Worm (Caenorhabditis elegans) whole organism, L4/young adult: ENCODE data around the gene cyp-13A8.

Experiments used
- W03F9.2 ChIP-seq: fragments of 150-350 bp; optimal IDR thresholded peaks from 2 replicates; lab custom pipeline; 2014; ENCODE audit warnings: missing biosample characterization, missing genetic modification characterization
- dao-5 ChIP-seq: sonication (generic microtip); optimal IDR thresholded peaks from 2 replicates; lab custom pipeline; 2016; ENCODE audit warnings: missing genotype, missing genetic modification characterization, moderate library complexity, missing compliant biosample characterization
- him-1 ChIP-seq: sonication (generic microtip); optimal IDR thresholded peaks from 2 replicates; lab custom pipeline; 2016; ENCODE audit warnings: missing genotype, missing genetic modification reagents, missing genetic modification characterization, missing compliant biosample characterization

cyp-13A8 gene

DNA sequence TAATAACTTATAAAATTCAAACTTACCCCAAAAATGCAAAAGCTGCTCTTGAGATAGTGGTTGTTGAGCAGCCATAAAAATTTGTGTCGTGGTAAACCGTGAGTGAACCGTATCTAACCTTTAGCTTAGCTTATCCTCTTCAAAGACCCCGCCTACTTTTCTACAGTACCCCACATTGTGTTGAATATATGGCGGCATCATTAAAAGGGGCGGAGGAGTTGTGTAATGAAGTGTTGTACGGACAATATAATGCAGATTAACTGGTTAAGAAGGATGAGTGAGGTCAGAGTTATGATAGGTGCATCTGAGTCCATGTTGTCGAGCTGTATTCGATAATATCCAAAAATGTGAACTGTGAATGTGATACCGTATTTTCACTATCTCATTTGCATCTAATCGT, 20.5 kb upstream of the cyp-13A8 start, which contains the start of gene eyg-1:
Gene eyg-1, minus strand, starts transcription at position 101 of the 400 bp plus-strand sequence.
- TF ChIP-seq dao-5 (no peak), W03F9.2 (tag; lab: Kevin White, UChicago) (no peak), him-1 (tag; lab: Kevin White, UChicago) (no peak)

DNA sequence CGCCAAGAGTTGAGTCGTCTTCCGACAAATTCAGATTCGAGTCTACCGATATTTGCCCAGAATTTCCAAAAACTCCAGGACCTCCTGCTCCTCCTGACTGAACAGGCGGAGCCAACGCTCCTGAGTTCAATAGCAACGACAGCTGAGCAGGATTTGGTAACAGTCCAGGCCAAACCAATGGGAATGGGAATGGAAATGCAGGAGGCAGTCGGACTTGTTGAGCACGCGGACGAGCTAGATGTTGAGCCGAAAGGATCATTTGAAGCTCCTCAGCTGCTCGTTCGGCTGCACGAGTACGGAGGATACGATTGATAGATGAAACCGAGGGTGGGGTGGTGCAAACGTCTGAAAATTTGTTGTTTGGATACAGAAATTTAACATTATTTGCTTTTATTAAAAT, 19.6 kb upstream of the cyp-13A8 start:
- no peak for TF ChIP-seq dao-5
- no peak for TF ChIP-seq him-1 (tag; lab: Kevin White, UChicago)
- no peak for TF ChIP-seq W03F9.2 (tag; lab: Kevin White, UChicago)

DNA sequence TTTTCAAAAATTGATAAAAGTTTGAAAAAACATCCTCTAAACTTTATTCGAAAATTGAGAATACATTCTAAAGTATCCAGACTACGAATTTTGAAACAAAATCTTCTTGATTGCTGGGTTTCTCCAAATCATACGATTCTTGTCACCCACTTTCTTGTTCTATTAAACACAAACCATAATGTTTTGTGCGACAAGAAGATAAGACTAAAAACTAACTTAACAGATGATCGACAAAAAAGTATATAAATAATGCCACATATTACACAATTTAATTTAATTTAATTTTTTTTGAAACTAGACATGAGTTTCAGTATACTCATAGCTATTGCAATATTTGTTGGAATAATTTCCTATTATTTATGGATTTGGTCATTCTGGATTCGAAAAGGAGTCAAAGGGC, 4.0 kb downstream of the cyp-13A8 start, which contains the start of gene cyp-13A7:
Gene cyp-13A7, plus strand, starts transcription at position 301 of the 400 bp plus-strand sequence.
- TF ChIP-seq dao-5, result no peak
- TF ChIP-seq W03F9.2 (tag; lab: Kevin White, UChicago), result no peak
- no peak for TF ChIP-seq him-1 (tag; lab: Kevin White, UChicago)

DNA sequence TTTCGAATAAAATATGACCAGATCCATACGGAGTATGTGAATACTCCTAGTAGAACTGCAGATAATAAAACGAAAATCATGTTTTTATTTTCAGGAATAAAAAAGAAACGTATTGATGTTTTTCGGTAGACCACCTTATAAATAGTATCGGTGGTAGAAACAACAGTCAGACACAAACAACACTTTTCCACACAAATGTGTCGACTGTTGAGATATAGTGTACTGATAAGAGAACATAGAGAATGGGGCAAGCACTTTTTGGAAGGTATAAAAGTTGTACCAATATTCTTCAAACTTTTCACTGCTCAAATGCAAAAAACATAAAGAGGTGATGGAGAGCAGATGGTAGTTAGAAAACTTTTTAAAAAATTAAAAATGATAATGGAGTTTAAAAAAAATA, 4.7 kb downstream of the cyp-13A8 start, which contains the start of gene cyp-13A6:
Gene cyp-13A6, minus strand, starts transcription at position 180 of the 400 bp plus-strand sequence.
- TF ChIP-seq him-1 (tag; lab: Kevin White, UChicago) (no peak), W03F9.2 (tag; lab: Kevin White, UChicago) (no peak), dao-5 (no peak)

ce11 chrII:9800251-9800650, 7.1 kb downstream of the cyp-13A8 start, which contains the start of gene cyp-13A5:
TSS of gene cyp-13A5 (minus strand) at chrII:9800362.
- TF ChIP-seq him-1 (tag; lab: Kevin White, UChicago), result no peak
- TF ChIP-seq W03F9.2 (tag; lab: Kevin White, UChicago), result no peak
- TF ChIP-seq dao-5, result no peak

DNA sequence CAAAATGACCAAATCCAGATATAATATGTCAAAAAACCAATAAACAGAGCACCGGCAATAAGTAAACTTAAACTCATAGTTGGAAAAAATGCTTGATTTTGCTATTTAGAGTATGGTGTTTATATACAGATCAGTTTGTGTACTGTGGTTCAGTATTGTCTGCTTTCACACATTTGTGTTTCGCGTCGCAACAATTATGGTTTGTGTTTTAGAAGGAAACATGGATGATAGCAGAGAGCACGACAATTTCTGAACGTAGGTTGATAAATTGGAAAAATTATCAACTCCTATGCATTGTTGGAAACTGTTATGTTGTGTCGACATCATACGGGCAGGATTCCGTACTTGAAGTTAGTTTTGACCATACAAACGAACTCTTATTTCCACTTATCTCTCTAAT, 9.7 kb downstream of the cyp-13A8 start, which contains the start of gene cyp-13A4:
Gene cyp-13A4, minus strand, starts transcription at position 77 of the 400 bp plus-strand sequence.
- no peak for TF ChIP-seq him-1 (tag; lab: Kevin White, UChicago)
- no peak for TF ChIP-seq W03F9.2 (tag; lab: Kevin White, UChicago)
- no peak for TF ChIP-seq dao-5

ce11 chrII:9793197-9793596, 14.2 kb downstream of the cyp-13A8 start, which contains the start of gene cyp-13A3:
TSS of gene cyp-13A3 (minus strand) at chrII:9793297.
- TF ChIP-seq him-1 (tag; lab: Kevin White, UChicago) (no peak), dao-5 (no peak), W03F9.2 (tag; lab: Kevin White, UChicago) (no peak)

DNA sequence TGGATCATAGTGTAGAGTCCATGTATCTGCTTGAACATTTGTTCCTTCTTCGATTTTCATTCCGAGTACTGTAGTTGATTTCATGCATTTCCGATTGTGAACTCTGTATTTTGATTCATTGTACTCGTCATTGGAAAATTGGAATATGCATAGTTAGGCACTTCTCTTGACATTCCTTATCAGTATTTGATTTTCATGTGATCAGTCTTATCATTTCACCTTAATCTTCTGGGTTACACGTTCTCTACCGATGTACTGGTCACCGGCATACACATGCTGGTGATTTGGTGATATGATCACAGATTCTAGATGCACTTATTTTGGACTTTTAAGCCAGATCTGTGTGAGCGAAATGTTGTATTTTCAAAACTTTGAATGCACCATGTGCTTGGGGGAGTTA, 16.2 kb downstream of the cyp-13A8 start:
- no peak for TF ChIP-seq W03F9.2 (tag; lab: Kevin White, UChicago)
- no peak for TF ChIP-seq dao-5
- TF ChIP-seq him-1 (tag; lab: Kevin White, UChicago), result no peak

DNA sequence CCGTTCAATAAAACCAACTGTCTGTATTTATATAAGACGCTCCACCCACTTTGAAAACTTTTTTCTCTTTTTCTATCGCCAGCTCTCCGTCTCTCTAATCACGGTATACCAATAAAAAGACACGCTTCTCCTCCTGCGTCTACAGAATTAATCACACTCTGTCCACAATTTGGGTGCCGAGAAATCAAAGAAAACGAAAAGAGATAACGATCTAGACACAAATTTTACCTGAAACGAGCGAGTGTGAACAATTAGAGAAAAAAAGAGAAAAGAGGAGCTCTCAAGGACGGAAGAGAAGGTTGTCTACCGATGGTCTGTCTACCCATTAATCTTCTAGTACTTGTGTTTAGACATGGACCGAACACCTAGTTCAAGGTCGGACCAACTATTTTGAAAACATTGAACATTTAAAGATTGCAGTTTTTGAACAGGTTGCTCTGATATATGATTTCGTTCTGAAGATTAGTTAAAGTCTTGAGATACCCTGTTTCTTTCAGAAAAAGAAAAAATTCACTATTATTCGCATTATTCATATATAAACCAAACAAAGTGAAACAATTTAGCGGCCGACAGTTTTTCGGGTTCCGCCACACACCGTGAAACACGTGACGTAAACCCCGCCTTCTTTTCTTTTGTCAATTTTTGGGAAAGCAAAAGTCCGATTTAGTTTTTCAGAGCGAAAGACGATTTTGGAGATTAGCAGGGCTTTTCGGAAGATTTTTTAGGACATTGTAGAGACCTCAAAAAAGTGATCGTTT, 19.8 kb downstream of the cyp-13A8 start, which contains the start of gene cyp-13A2:
Gene cyp-13A2, minus strand, starts transcription at position 235 of the 758 bp plus-strand sequence.
- TF ChIP-seq dao-5 (no peak), him-1 (tag; lab: Kevin White, UChicago) (no peak), W03F9.2 (tag; lab: Kevin White, UChicago) (no peak)

DNA sequence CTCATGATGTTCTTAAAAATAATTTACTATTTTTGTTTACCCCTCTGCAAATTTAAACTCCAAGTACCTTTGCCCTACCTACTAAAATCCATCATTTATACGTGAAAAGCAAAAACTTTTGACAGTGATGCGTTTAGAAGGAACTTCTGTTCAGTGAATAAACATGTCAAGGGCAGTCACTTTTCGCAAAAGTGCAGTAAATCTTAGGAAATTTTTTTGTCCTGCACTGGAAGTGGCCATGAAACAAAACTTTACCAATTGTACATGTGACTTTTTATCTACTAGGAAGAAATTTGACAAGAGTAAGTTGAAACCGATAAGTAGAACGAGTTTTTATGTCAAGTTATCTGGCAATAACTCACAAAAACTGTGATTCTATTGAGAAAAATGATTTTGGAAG, 21.2 kb downstream of the cyp-13A8 start:
- TF ChIP-seq dao-5, result no peak
- no peak for TF ChIP-seq him-1 (tag; lab: Kevin White, UChicago)
- no peak for TF ChIP-seq W03F9.2 (tag; lab: Kevin White, UChicago)

DNA sequence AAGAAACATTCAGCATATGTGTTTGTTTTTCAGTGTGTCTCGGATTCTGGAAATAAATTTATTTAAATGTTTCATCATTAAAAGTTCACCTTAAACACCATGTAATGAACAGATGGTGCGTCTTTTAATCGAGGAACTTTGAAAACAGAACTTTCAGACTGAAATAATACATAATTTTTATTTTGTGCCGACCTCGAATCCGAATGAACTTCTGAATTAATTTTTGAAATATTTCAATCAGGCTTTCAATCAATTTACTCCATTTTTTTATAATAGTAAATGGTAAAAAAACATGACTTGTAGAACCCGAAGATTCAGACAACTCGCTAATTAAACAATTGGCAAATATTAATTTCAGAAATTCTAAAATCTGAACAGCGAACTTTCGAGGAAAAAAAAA, 25.0 kb downstream of the cyp-13A8 start, which contains the start of gene T10B9.14:
Gene T10B9.14, minus strand, starts transcription at position 101 of the 400 bp plus-strand sequence.
- no peak for TF ChIP-seq W03F9.2 (tag; lab: Kevin White, UChicago)
- TF ChIP-seq dao-5, result no peak
- TF ChIP-seq him-1 (tag; lab: Kevin White, UChicago), result no peak

DNA sequence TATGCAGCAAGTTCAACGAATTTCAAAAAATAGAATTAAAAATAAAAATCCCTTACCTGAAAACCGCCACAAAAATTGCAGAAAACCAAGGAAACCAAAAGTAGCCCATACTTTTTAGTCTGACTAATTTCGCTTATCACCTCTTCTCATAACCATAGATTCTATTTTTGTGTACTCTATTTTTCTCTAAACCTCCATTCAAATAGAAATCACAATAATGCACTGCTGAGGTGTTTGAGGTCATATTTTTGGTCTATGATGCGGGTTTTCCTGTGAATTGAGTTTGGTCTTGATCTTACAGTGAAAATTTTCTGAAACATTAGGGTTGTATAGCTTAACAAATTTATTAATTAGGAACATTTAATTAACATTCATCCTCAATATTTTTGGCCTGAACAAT, 25.5 kb downstream of the cyp-13A8 start, which contains the start of gene cyp-13A1:
Gene cyp-13A1, minus strand, starts transcription at position 156 of the 400 bp plus-strand sequence.
- no peak for TF ChIP-seq W03F9.2 (tag; lab: Kevin White, UChicago)
- TF ChIP-seq him-1 (tag; lab: Kevin White, UChicago), result no peak
- no peak for TF ChIP-seq dao-5

DNA sequence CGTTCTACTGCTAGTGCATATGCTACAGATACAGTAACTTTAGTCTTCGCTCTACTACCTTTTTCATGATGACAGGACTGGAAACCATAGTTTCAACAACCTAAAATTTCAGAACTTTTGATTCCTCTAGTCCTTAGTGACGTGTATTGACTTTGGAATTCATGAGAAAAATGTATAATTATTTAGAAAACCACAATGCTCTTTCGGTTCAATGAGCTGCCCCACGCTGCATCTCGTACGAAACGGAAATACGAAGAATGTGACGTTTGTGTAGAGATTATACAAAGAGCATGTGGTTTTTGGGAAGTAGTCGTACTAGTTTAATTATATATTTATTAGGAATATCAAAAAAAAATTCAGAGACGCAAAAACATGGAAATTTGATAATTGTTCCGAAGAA, 28.9 kb downstream of the cyp-13A8 start:
- no peak for TF ChIP-seq dao-5
- TF ChIP-seq him-1 (tag; lab: Kevin White, UChicago), result no peak
- no peak for TF ChIP-seq W03F9.2 (tag; lab: Kevin White, UChicago)

DNA sequence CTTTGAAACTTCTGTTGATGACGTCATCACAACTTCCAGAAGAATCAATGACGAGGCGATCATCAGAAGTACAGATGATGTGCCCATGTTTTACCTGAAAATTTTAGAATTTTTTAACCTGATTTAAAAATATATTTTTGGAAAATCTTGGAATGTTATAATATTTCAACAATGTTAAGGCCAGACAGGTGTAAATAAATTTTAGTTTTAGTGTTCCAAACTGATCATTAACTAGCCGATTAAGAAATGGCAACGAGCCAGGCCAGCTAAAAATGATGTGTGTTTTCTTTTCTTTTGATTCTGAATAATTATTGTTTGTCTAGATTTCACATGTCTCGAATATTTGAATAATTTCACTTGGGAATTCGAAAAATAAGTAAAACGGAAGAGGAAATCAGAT, 31.6 kb downstream of the cyp-13A8 start, which contains the start of gene T10B9.9:
Gene T10B9.9, minus strand, starts transcription at position 101 of the 400 bp plus-strand sequence.
- no peak for TF ChIP-seq dao-5
- TF ChIP-seq W03F9.2 (tag; lab: Kevin White, UChicago), result no peak
- no peak for TF ChIP-seq him-1 (tag; lab: Kevin White, UChicago)
